Worm (Caenorhabditis elegans) whole organism, L4 larva: ENCODE results near the gene mrpl-4.

Experiments used
- ZK546.5 ChIP-seq, 2 experiments: sonication (generic microtip); optimal IDR thresholded peaks; 2 replicates each; lab custom pipeline; 2017; ENCODE audit warnings: missing biosample characterization in 2 of 2, missing genetic modification characterization in 2 of 2
- daf-12 ChIP-seq: fragments of 150-350 bp; optimal IDR thresholded peaks from 2 replicates; lab custom pipeline; 2014; ENCODE audit warnings: missing biosample characterization, missing genetic modification reagents, missing genetic modification characterization
- dmd-9 ChIP-seq: fragments of 200-800 bp; sonication (Bioruptor generic); IDR thresholded peaks from 2 replicates; pipeline ENCODE4 v1.3.6; 2022; ENCODE audit warnings: missing genetic modification reagents, missing genetic modification characterization, missing compliant biosample characterization
- fkh-10 ChIP-seq: fragments of 150-350 bp; optimal IDR thresholded peaks from 2 replicates; lab custom pipeline; 2014; ENCODE audit warnings: missing biosample characterization, missing genetic modification reagents, missing genetic modification characterization
- lin-13 ChIP-seq: fragments of 150-350 bp; optimal IDR thresholded peaks from 2 replicates; lab custom pipeline; 2014; ENCODE audit warnings: missing biosample characterization, missing genetic modification reagents, missing genetic modification characterization
- mep-1 ChIP-seq: fragments of 150-350 bp; sonication (generic microtip); optimal IDR thresholded peaks from 3 replicates; lab custom pipeline; 2014; ENCODE audit warnings: missing biosample characterization, missing genetic modification characterization
- mxl-2 ChIP-seq: fragments of 200-800 bp; sonication (Bioruptor generic); conservative IDR thresholded peaks from 2 replicates; pipeline ENCODE4 v1.3.6; 2022; ENCODE audit warnings: missing genetic modification reagents, missing genetic modification characterization, missing compliant biosample characterization
- nhr-237 ChIP-seq: sonication (generic microtip); optimal IDR thresholded peaks from 2 replicates; lab custom pipeline; 2017; ENCODE audit warnings: missing biosample characterization, missing genetic modification characterization
- nhr-77 ChIP-seq: fragments of 150-350 bp; optimal IDR thresholded peaks from 2 replicates; lab custom pipeline; 2014; ENCODE audit warnings: missing biosample characterization, missing genetic modification characterization

DNA sequence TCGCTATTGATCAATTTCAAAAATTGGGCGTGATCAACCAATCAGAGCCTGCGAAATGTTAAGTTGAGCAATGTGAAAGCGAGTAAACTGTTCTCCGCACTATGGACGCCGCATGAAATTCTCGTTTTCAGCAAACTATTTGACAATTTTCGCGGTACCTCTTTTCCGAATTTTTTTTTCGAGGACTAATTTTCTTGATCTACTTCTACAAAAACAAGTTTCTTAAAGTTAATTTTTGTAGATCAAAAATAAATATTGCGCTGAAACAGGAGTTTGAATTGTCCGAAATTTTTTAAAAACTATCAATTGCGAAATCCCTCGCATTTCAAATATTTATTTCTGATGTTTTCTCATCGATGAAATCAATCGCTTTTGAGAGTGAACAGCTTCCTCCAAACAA lies 50.6 kb downstream of the mrpl-4 start:
- TF ChIP-seq mxl-2 (GFP tag; lab: Robert Waterston, UW): no peak
- TF ChIP-seq ZK546.5 (tag; optimal IDR thresholded peaks at IDR 0.05; lab: Kevin White, UChicago): no peak
- no peak for TF ChIP-seq lin-13 (GFP tag; lab: Kevin White, UChicago)
- no peak for TF ChIP-seq mep-1 (tag; lab: Kevin White, UChicago)
- TF ChIP-seq dmd-9 (GFP tag; lab: Robert Waterston, UW): no peak
- no peak for TF ChIP-seq fkh-10 (GFP tag; lab: Kevin White, UChicago)
- TF ChIP-seq daf-12 (tag; lab: Kevin White, UChicago): no peak
- no peak for TF ChIP-seq nhr-237 (tag; lab: Kevin White, UChicago)
- TF ChIP-seq nhr-77 (tag; lab: Kevin White, UChicago): no peak
